Fruit fly (Drosophila melanogaster) whole organism, wandering third instar larva: ENCODE data around the gene CG33160.

Source experiments
- Abd-B ChIP-seq: fragments of >200 bp; optimal IDR thresholded peaks from 2 replicates; lab custom pipeline; 2017; ENCODE audit warnings: missing biosample characterization, missing genetic modification characterization
- CG32264 ChIP-seq: fragments of 200-800 bp; sonication (Bioruptor generic); optimal IDR thresholded peaks from 2 replicates; lab custom pipeline; 2016; ENCODE audit warnings: missing biosample characterization, missing genetic modification characterization
- CG9705 ChIP-seq: fragments of 200-800 bp; sonication (Bioruptor generic); optimal IDR thresholded peaks from 2 replicates; lab custom pipeline; 2018; ENCODE audit warnings: missing biosample characterization, mild to moderate bottlenecking, missing genetic modification characterization
- CrebA ChIP-seq: fragments of 200-800 bp; sonication (Bioruptor generic); optimal IDR thresholded peaks from 2 replicates; lab custom pipeline; 2016; ENCODE audit warnings: missing biosample characterization, mild to moderate bottlenecking, missing genetic modification characterization, borderline replicate concordance
- Dfd ChIP-seq: fragments of >200 bp; optimal IDR thresholded peaks from 2 replicates; lab custom pipeline; 2017; ENCODE audit warnings: missing biosample characterization, missing genetic modification characterization
- Dif ChIP-seq: fragments of 200-275, 200-300 bp; sonication (Bioruptor generic); optimal IDR thresholded peaks from 2 replicates; lab custom pipeline; 2018; ENCODE audit warnings: missing biosample characterization, missing genetic modification characterization; ENCODE audit not compliant: partially characterized antibody
- GATAd ChIP-seq: sonication (Bioruptor generic); optimal IDR thresholded peaks from 2 replicates; lab custom pipeline; 2016; ENCODE audit warnings: missing biosample characterization, missing genetic modification characterization
- HLH106 ChIP-seq: fragments of 200-800 bp; optimal IDR thresholded peaks from 3 replicates; lab custom pipeline; 2019; ENCODE audit warnings: missing biosample characterization, mild to moderate bottlenecking, missing genetic modification characterization, moderate library complexity
- Hnf4 ChIP-seq: fragments of 200-800 bp; sonication (Bioruptor generic); optimal IDR thresholded peaks from 2 replicates; lab custom pipeline; 2016; ENCODE audit warnings: missing biosample characterization, mild to moderate bottlenecking, missing genetic modification characterization
- Hr78 ChIP-seq: fragments of >200 bp; optimal IDR thresholded peaks from 2 replicates; lab custom pipeline; 2017; ENCODE audit warnings: missing biosample characterization, missing genetic modification characterization
- Hr83 ChIP-seq: fragments of 200-300 bp; sonication (Bioruptor generic); optimal IDR thresholded peaks from 2 replicates; lab custom pipeline; 2016; ENCODE audit warnings: missing biosample characterization, mild to moderate bottlenecking, missing genetic modification characterization, moderate library complexity; ENCODE audit not compliant: poor library complexity, severe bottlenecking
- Jra ChIP-seq: sonication (Bioruptor generic); optimal IDR thresholded peaks from 2 replicates; lab custom pipeline; 2016; ENCODE audit warnings: missing biosample characterization, missing genetic modification characterization
- Mio ChIP-seq: sonication (Bioruptor generic); optimal IDR thresholded peaks from 2 replicates; lab custom pipeline; 2016; ENCODE audit warnings: missing biosample characterization, missing genetic modification characterization
- Myc ChIP-seq: fragments of >200 bp; optimal IDR thresholded peaks from 2 replicates; lab custom pipeline; 2017
- N ChIP-seq: fragments of >200 bp; optimal IDR thresholded peaks from 2 replicates; lab custom pipeline; 2018; ENCODE audit warnings: missing biosample characterization, missing external identifiers, missing genetic modification characterization
- OdsH ChIP-seq: fragments of 200-800 bp; sonication (Bioruptor generic); optimal IDR thresholded peaks from 2 replicates; lab custom pipeline; 2016; ENCODE audit warnings: missing biosample characterization, mild to moderate bottlenecking, missing genetic modification characterization
- Rel ChIP-seq, 2 experiments: fragments of 200-800 bp; sonication (Bioruptor generic) in 1 of 2; optimal IDR thresholded peaks; 2 replicates in 1 of 2; 3 replicates in 1 of 2; lab custom pipeline; 2016 to 2019; ENCODE audit warnings: mild to moderate bottlenecking in 2 of 2, missing biosample characterization in 2 of 2, missing genetic modification characterization in 2 of 2, moderate library complexity in 1 of 2
- Sp1 ChIP-seq: fragments of 200-800 bp; sonication (Bioruptor generic); optimal IDR thresholded peaks from 3 replicates; lab custom pipeline; 2019; ENCODE audit warnings: missing biosample characterization, mild to moderate bottlenecking, missing genetic modification characterization, moderate library complexity
- Vsx2 ChIP-seq: fragments of 200-300, 225-300 bp; sonication (Bioruptor generic); optimal IDR thresholded peaks from 2 replicates; lab custom pipeline; 2018; ENCODE audit warnings: missing biosample characterization, missing genetic modification characterization; ENCODE audit not compliant: partially characterized antibody
- br ChIP-seq: fragments of 200-800 bp; sonication (Bioruptor generic); optimal IDR thresholded peaks from 2 replicates; lab custom pipeline; 2016; ENCODE audit warnings: missing biosample characterization, missing genetic modification characterization
- brk ChIP-seq: fragments of 200-800 bp; sonication (Bioruptor generic); optimal IDR thresholded peaks from 2 replicates; lab custom pipeline; 2016; ENCODE audit warnings: missing biosample characterization, mild to moderate bottlenecking, missing genetic modification characterization
- dl ChIP-seq, 2 experiments: fragments of 175-275, 200-275 bp in 1 of 2; fragments of 200-275 bp in 1 of 2; sonication (Bioruptor generic); optimal IDR thresholded peaks; lab custom pipeline; 2018; ENCODE audit warnings: mild to moderate bottlenecking in 2 of 2, missing biosample characterization in 2 of 2, missing genetic modification characterization in 2 of 2, moderate library complexity in 2 of 2; ENCODE audit not compliant: partially characterized antibody in 2 of 2, insufficient read depth in 1 of 2
- dmrt93B ChIP-seq: fragments of 200-800 bp; sonication (Bioruptor generic); optimal IDR thresholded peaks from 2 replicates; lab custom pipeline; 2018; ENCODE audit warnings: missing biosample characterization, mild to moderate bottlenecking, missing genetic modification characterization
- dsf ChIP-seq: sonication (Bioruptor generic); optimal IDR thresholded peaks from 2 replicates; lab custom pipeline; 2016; ENCODE audit warnings: missing biosample characterization, missing genetic modification characterization, borderline replicate concordance
- ey ChIP-seq: fragments of 200-800 bp; sonication (Bioruptor generic); optimal IDR thresholded peaks from 2 replicates; lab custom pipeline; 2016; ENCODE audit warnings: missing biosample characterization, missing genetic modification characterization
- foxo ChIP-seq, 2 experiments: fragments of 200-800 bp; sonication (Bioruptor generic); optimal IDR thresholded peaks; 2 replicates in 1 of 2; 3 replicates in 1 of 2; lab custom pipeline; 2016 to 2017; ENCODE audit warnings: missing biosample characterization in 2 of 2, missing genetic modification characterization in 2 of 2
- fru ChIP-seq: fragments of 200-800 bp; sonication (Bioruptor generic); optimal IDR thresholded peaks from 3 replicates; lab custom pipeline; 2016; ENCODE audit warnings: missing biosample characterization, mild to moderate bottlenecking, missing genetic modification characterization
- h ChIP-seq: fragments of 200-800 bp; sonication (Bioruptor generic); optimal IDR thresholded peaks from 3 replicates; lab custom pipeline; 2016; ENCODE audit warnings: missing biosample characterization, mild to moderate bottlenecking, missing genetic modification characterization
- jim ChIP-seq: fragments of 175-275, 200-325 bp; sonication (Bioruptor generic); optimal IDR thresholded peaks from 2 replicates; lab custom pipeline; 2016; ENCODE audit warnings: missing biosample characterization, mild to moderate bottlenecking, missing genetic modification characterization
- lola ChIP-seq: fragments of >200 bp; optimal IDR thresholded peaks from 2 replicates; lab custom pipeline; 2017; ENCODE audit warnings: missing biosample characterization, missing genetic modification characterization
- pan ChIP-seq: fragments of >200 bp; optimal IDR thresholded peaks from 2 replicates; lab custom pipeline; 2017
- psq ChIP-seq: fragments of 200-800 bp; sonication (Bioruptor generic); optimal IDR thresholded peaks from 3 replicates; lab custom pipeline; 2017; ENCODE audit warnings: missing biosample characterization, mild to moderate bottlenecking, missing genetic modification characterization, moderate library complexity
- rgr ChIP-seq: fragments of 200-800 bp; sonication (Bioruptor generic); optimal IDR thresholded peaks from 3 replicates; lab custom pipeline; 2016; ENCODE audit warnings: missing biosample characterization, mild to moderate bottlenecking, missing genetic modification characterization
- sage ChIP-seq: fragments of 200-800 bp; sonication (Bioruptor generic); optimal IDR thresholded peaks from 2 replicates; lab custom pipeline; 2016; ENCODE audit warnings: missing biosample characterization, mild to moderate bottlenecking, missing genetic modification characterization
- sv ChIP-seq: fragments of 200-800 bp; sonication (Bioruptor generic); optimal IDR thresholded peaks from 3 replicates; lab custom pipeline; 2016; ENCODE audit warnings: missing biosample characterization, missing genetic modification characterization
- tai ChIP-seq: sonication (Bioruptor generic); optimal IDR thresholded peaks from 2 replicates; lab custom pipeline; 2016; ENCODE audit warnings: missing biosample characterization, missing genetic modification characterization
- usp ChIP-seq: fragments of >200 bp; optimal IDR thresholded peaks from 2 replicates; lab custom pipeline; 2017; ENCODE audit warnings: missing biosample characterization, missing genetic modification characterization
- woc ChIP-seq: sonication (Bioruptor generic); optimal IDR thresholded peaks from 2 replicates; lab custom pipeline; 2016; ENCODE audit warnings: missing biosample characterization, mild to moderate bottlenecking, missing genetic modification characterization

CG33160 gene

dm6 chr3L:3247130-3248065, 41.2 kb upstream of the CG33160 start, which contains the start of gene CG43389:
Gene CG43389 (plus strand): TSS chr3L:3248015.
- peak; percentile 80 for TF ChIP-seq Dfd
- peak; percentile 99 for TF ChIP-seq h (GFP tag; lab: Kevin White, UChicago)
- peak; percentile 97 for TF ChIP-seq GATAd (GFP tag; lab: Kevin White, UChicago)
- peak; percentile 97 for TF ChIP-seq fru (GFP tag; lab: Kevin White, UChicago)
- no peak for TF ChIP-seq Hr83 (GFP tag; lab: Kevin White, UChicago)
- TF ChIP-seq brk = peak; percentile 98
- no peak for TF ChIP-seq Hr78 (GFP tag; lab: Kevin White, UChicago)
- TF ChIP-seq CrebA (GFP tag; lab: Kevin White, UChicago) = peak; percentile 94
- peak; percentile 98 for TF ChIP-seq Rel (GFP tag; optimal IDR thresholded peaks at IDR 0.05; lab: Kevin White, UChicago)
- TF ChIP-seq Rel (tag; optimal IDR thresholded peaks at IDR 0.05; lab: Kevin White, UChicago) = peak; percentile 78
- TF ChIP-seq jim = peak; percentile 52
- TF ChIP-seq Hnf4 = peak; percentile 99
- TF ChIP-seq dl (GFP tag; optimal IDR thresholded peaks at IDR 0.05; lab: Kevin White, UChicago; ENCODE audit: insufficient read depth in 1 of 2, partially characterized antibody in 2 of 2) = no peak
- TF ChIP-seq Sp1 = peak; percentile 100
- TF ChIP-seq HLH106 (tag; lab: Kevin White, UChicago) = peak; percentile 99
- TF ChIP-seq Mio (GFP tag; lab: Kevin White, UChicago) = peak; percentile 89
- peak; percentile 91 for TF ChIP-seq woc (GFP tag; lab: Kevin White, UChicago)
- TF ChIP-seq Myc (lab: Kevin White, UChicago) = no peak
- peak; percentile 100 for TF ChIP-seq rgr (GFP tag; lab: Kevin White, UChicago)
- peak; percentile 75 for TF ChIP-seq CG9705 (GFP tag; lab: Kevin White, UChicago)
- TF ChIP-seq CG32264 = peak; percentile 96
- no peak for TF ChIP-seq lola
- TF ChIP-seq dmrt93B (GFP tag; lab: Kevin White, UChicago) = peak; percentile 98
- peak; percentile 99 for TF ChIP-seq OdsH
- peak; percentile 96 for TF ChIP-seq dsf (GFP tag; lab: Kevin White, UChicago)
- TF ChIP-seq tai (GFP tag; lab: Kevin White, UChicago) = peak; percentile 97
- peak; percentile 99 for TF ChIP-seq ey (GFP tag; lab: Kevin White, UChicago)
- peak; percentile 87 to 99 for TF ChIP-seq foxo (GFP tag; optimal IDR thresholded peaks at IDR 0.05; lab: Kevin White, UChicago)
- no peak for TF ChIP-seq N (GFP tag; lab: Kevin White, UChicago)
- peak; percentile 97 for TF ChIP-seq sage
- TF ChIP-seq sv (GFP tag; lab: Kevin White, UChicago) = no peak
- TF ChIP-seq usp = no peak
- TF ChIP-seq psq (GFP tag; lab: Kevin White, UChicago) = peak; percentile 99
- TF ChIP-seq Vsx2 (GFP tag; lab: Kevin White, UChicago) = no peak
- TF ChIP-seq Abd-B (GFP tag; lab: Kevin White, UChicago) = no peak
- peak; percentile 38 for TF ChIP-seq Dif
- no peak for TF ChIP-seq pan (lab: Kevin White, UChicago)
- TF ChIP-seq Jra (GFP tag; lab: Kevin White, UChicago) = peak; percentile 97
- peak; percentile 99 for TF ChIP-seq br (GFP tag; lab: Kevin White, UChicago)
